Worm (Caenorhabditis elegans) whole organism, L1 larva: ENCODE measurements around the gene smg-8.

ENCODE experiments used
- ama-1 ChIP-seq: fragments of 150-350 bp; optimal IDR thresholded peaks from 2 replicates; lab custom pipeline; 2014
- ceh-8 ChIP-seq: fragments of 200-800 bp; sonication (Bioruptor generic); optimal IDR thresholded peaks from 2 replicates; lab custom pipeline; 2018; ENCODE audit warnings: mild to moderate bottlenecking, missing genetic modification characterization, moderate library complexity, missing compliant biosample characterization
- egl-27 ChIP-seq, 2 experiments: fragments of 150-350 bp in 1 of 2; sonication (generic microtip); optimal IDR thresholded peaks; 3 replicates each; lab custom pipeline; 2017 to 2018; ENCODE audit warnings: missing biosample characterization in 2 of 2, missing genetic modification characterization in 2 of 2, missing genetic modification reagents in 2 of 2
- hlh-4 ChIP-seq: sonication (generic microtip); optimal IDR thresholded peaks from 2 replicates; lab custom pipeline; 2016; ENCODE audit warnings: mild to moderate bottlenecking, missing genetic modification characterization, missing compliant biosample characterization
- lin-13 ChIP-seq: fragments of 150-350 bp; optimal IDR thresholded peaks from 2 replicates; lab custom pipeline; 2014; ENCODE audit warnings: missing biosample characterization, missing genetic modification reagents, missing genetic modification characterization
- lir-3 ChIP-seq: sonication (generic microtip); optimal IDR thresholded peaks from 2 replicates; lab custom pipeline; 2016; ENCODE audit warnings: mild to moderate bottlenecking, missing genetic modification characterization, moderate library complexity, missing compliant biosample characterization; ENCODE audit not compliant: poor library complexity
- nhr-237 ChIP-seq: fragments of 150-350 bp; optimal IDR thresholded peaks from 2 replicates; lab custom pipeline; 2014; ENCODE audit warnings: missing biosample characterization, missing genetic modification characterization
- zag-1 ChIP-seq: fragments of 150-350 bp; optimal IDR thresholded peaks from 2 replicates; lab custom pipeline; 2014; ENCODE audit warnings: missing biosample characterization, missing genetic modification characterization

- TF ChIP-seq nhr-237 (no peak), ama-1 (no peak), ceh-8 (GFP tag; lab: Kevin White, UChicago) (no peak), egl-27 (tag; optimal IDR thresholded peaks at IDR 0.05; lab: Kevin White, UChicago) (no peak), lin-13 (GFP tag; lab: Kevin White, UChicago) (no peak), lir-3 (tag; lab: Kevin White, UChicago) (no peak), hlh-4 (no peak), zag-1 (no peak)
These were observed 32.9 kb upstream of the smg-8 start, which contains the start of gene F26H11.4 for ce11 chrII:14408312-14408711.
